Fruit fly (Drosophila melanogaster) whole organism, embryonic: ENCODE measurements around the gene Tet.

ENCODE experiments used
- Ada2b ChIP-seq: fragments of 200-800 bp; sonication (Bioruptor generic); IDR thresholded peaks from 2 replicates; pipeline ENCODE4 v1.3.6; 2022; ENCODE audit warnings: missing biosample characterization, missing genetic modification characterization
- Asciz ChIP-seq: fragments of 200-800 bp; sonication (Bioruptor generic); optimal IDR thresholded peaks from 2 replicates; lab custom pipeline; 2017; ENCODE audit warnings: missing biosample characterization, mild to moderate bottlenecking, missing genetic modification characterization, missing genetic modification reagents
- CG10147 ChIP-seq: fragments of 200-800 bp; sonication (Bioruptor generic); optimal IDR thresholded peaks from 2 replicates; lab custom pipeline; 2019; ENCODE audit warnings: missing biosample characterization, mild to moderate bottlenecking, missing genetic modification characterization, moderate library complexity
- CG11085 ChIP-seq: fragments of 200-800 bp; sonication (Bioruptor generic); IDR thresholded peaks from 2 replicates; pipeline ENCODE4 v1.3.6; 2022; ENCODE audit warnings: missing biosample characterization, missing genetic modification characterization
- CG11504 ChIP-seq: fragments of 200-800 bp; sonication (Bioruptor generic); optimal IDR thresholded peaks from 3 replicates; lab custom pipeline; 2019; ENCODE audit warnings: missing biosample characterization, mild to moderate bottlenecking, missing genetic modification characterization, moderate library complexity
- CG12942 ChIP-seq: fragments of 200-800 bp; sonication (Bioruptor generic); optimal IDR thresholded peaks from 3 replicates; lab custom pipeline; 2016; ENCODE audit warnings: missing biosample characterization, missing genetic modification characterization
- CG13424 ChIP-seq: fragments of 200-800 bp; sonication (Bioruptor generic); optimal IDR thresholded peaks from 2 replicates; lab custom pipeline; 2019; ENCODE audit warnings: missing biosample characterization, mild to moderate bottlenecking, missing genetic modification characterization, moderate library complexity
- CG14965 ChIP-seq: fragments of 200-800 bp; sonication (Bioruptor generic); optimal IDR thresholded peaks from 2 replicates; lab custom pipeline; 2016; ENCODE audit warnings: missing biosample characterization, missing genetic modification characterization, borderline replicate concordance
- CG15514 ChIP-seq: fragments of 200-800 bp; sonication (Bioruptor generic); optimal IDR thresholded peaks from 3 replicates; lab custom pipeline; 2017; ENCODE audit warnings: missing biosample characterization, missing genetic modification characterization, mild to moderate bottlenecking, moderate library complexity, missing genetic modification reagents
- CG1603 ChIP-seq: fragments of 200-800 bp; sonication (Bioruptor generic); optimal IDR thresholded peaks from 2 replicates; lab custom pipeline; 2019; ENCODE audit warnings: missing biosample characterization, mild to moderate bottlenecking, missing genetic modification characterization, moderate library complexity
- CG2120 ChIP-seq: fragments of 200-800 bp; sonication (Bioruptor generic); optimal IDR thresholded peaks from 3 replicates; lab custom pipeline; 2016; ENCODE audit warnings: missing biosample characterization, missing genetic modification characterization
- CG2678 ChIP-seq: fragments of 200-800 bp; sonication (Bioruptor generic); optimal IDR thresholded peaks from 3 replicates; lab custom pipeline; 2019; ENCODE audit warnings: missing biosample characterization, mild to moderate bottlenecking, missing genetic modification characterization, moderate library complexity
- CG3163 ChIP-seq: fragments of 200-800 bp; sonication (Bioruptor generic); optimal IDR thresholded peaks from 3 replicates; lab custom pipeline; 2016; ENCODE audit warnings: missing biosample characterization, missing genetic modification characterization
- CG3726 ChIP-seq: fragments of 200-800 bp; sonication (Bioruptor generic); IDR thresholded peaks from 3 replicates; pipeline ENCODE4, ENCODE4 v1.3.6; 2022; ENCODE audit warnings: missing biosample characterization, missing genetic modification characterization
- CG3995 ChIP-seq: fragments of 200-800 bp; sonication (Bioruptor generic); optimal IDR thresholded peaks from 3 replicates; lab custom pipeline; 2016; ENCODE audit warnings: missing biosample characterization, missing genetic modification characterization
- CG4707 ChIP-seq: fragments of 200-800 bp; sonication (Bioruptor generic); optimal IDR thresholded peaks from 2 replicates; lab custom pipeline; 2018; ENCODE audit warnings: missing biosample characterization, mild to moderate bottlenecking, missing genetic modification characterization, moderate library complexity
- CG4730 ChIP-seq: fragments of 200-800 bp; sonication (Bioruptor generic); IDR thresholded peaks from 2 replicates; pipeline ENCODE4 v1.3.6; 2022; ENCODE audit warnings: missing biosample characterization, missing genetic modification characterization
- CG6272 ChIP-seq: fragments of 200-800 bp; sonication (Bioruptor generic); IDR thresholded peaks from 2 replicates; pipeline ENCODE4 v1.3.6; 2022; ENCODE audit warnings: missing biosample characterization, missing genetic modification characterization
- CG6854 ChIP-seq: fragments of 200-800 bp; sonication (Bioruptor generic); optimal IDR thresholded peaks from 3 replicates; lab custom pipeline; 2017; ENCODE audit warnings: missing biosample characterization, mild to moderate bottlenecking, missing genetic modification characterization
- CkIIα-i1 ChIP-seq: fragments of 200-800 bp; sonication (Bioruptor generic); IDR thresholded peaks from 2 replicates; pipeline ENCODE4 v1.3.6; 2022; ENCODE audit warnings: missing biosample characterization, missing genetic modification characterization
- CoRest ChIP-seq: fragments of 200-800 bp; sonication (Bioruptor generic); optimal IDR thresholded peaks from 3 replicates; lab custom pipeline; 2018; ENCODE audit warnings: missing biosample characterization, mild to moderate bottlenecking, missing genetic modification characterization, moderate library complexity
- Dfd ChIP-seq, 2 experiments: fragments of >200 bp; optimal IDR thresholded peaks; 2 replicates each; lab custom pipeline; 2017; ENCODE audit warnings: missing biosample characterization in 2 of 2, missing genetic modification characterization in 2 of 2
- Dp ChIP-seq: fragments of 200-800 bp; sonication (Bioruptor generic); optimal IDR thresholded peaks from 2 replicates; lab custom pipeline; 2018; ENCODE audit warnings: missing biosample characterization, mild to moderate bottlenecking, missing genetic modification characterization, moderate library complexity
- Gsc ChIP-seq: fragments of 200-800 bp; sonication (Bioruptor generic); IDR thresholded peaks from 2 replicates; pipeline ENCODE4 v1.3.6; 2022; ENCODE audit warnings: missing biosample characterization, missing genetic modification characterization
- Lhr ChIP-seq: fragments of 200-800 bp; sonication (Bioruptor generic); optimal IDR thresholded peaks from 3 replicates; lab custom pipeline; 2017; ENCODE audit warnings: mild to moderate bottlenecking, missing biosample characterization, missing genetic modification reagents, missing genetic modification characterization
- MTF-1 ChIP-seq: fragments of 200-800 bp; sonication (Bioruptor generic); optimal IDR thresholded peaks from 2 replicates; lab custom pipeline; 2018; ENCODE audit warnings: missing biosample characterization, mild to moderate bottlenecking, missing genetic modification characterization, borderline replicate concordance
- NK7.1 ChIP-seq: fragments of 200-800 bp; sonication (Bioruptor generic); optimal IDR thresholded peaks from 3 replicates; lab custom pipeline; 2016; ENCODE audit warnings: missing biosample characterization, missing genetic modification characterization
- Optix ChIP-seq: fragments of 200-800 bp; sonication (Bioruptor generic); IDR thresholded peaks from 3 replicates; pipeline ENCODE4 v1.3.6; 2022; ENCODE audit warnings: missing biosample characterization, missing genetic modification characterization
- Scr ChIP-seq: fragments of 200-800 bp; sonication (Bioruptor generic); IDR thresholded peaks from 2 replicates; pipeline ENCODE4 v1.3.6; 2022; ENCODE audit warnings: missing biosample characterization, missing genetic modification characterization; ENCODE audit not compliant: partially characterized antibody
- al ChIP-seq: fragments of 200-800 bp; sonication (Bioruptor generic); IDR thresholded peaks from 2 replicates; pipeline ENCODE4 v1.3.6; 2022; ENCODE audit warnings: missing biosample characterization, missing genetic modification characterization
- ase ChIP-seq: fragments of 200-800 bp; sonication (Bioruptor generic); IDR thresholded peaks from 3 replicates; pipeline ENCODE4 v1.3.6; 2022; ENCODE audit warnings: missing biosample characterization, missing genetic modification characterization
- cas ChIP-seq: fragments of 200-800 bp; sonication (Bioruptor generic); IDR thresholded peaks from 2 replicates; pipeline ENCODE4 v1.3.6; 2022; ENCODE audit warnings: missing biosample characterization, missing genetic modification characterization
- chm ChIP-seq: fragments of 200-800 bp; sonication (Bioruptor generic); IDR thresholded peaks from 2 replicates; pipeline ENCODE4 v1.3.6; 2022; ENCODE audit warnings: missing biosample characterization, missing genetic modification characterization
- crc ChIP-seq: fragments of 200-800 bp; sonication (Bioruptor generic); optimal IDR thresholded peaks from 2 replicates; lab custom pipeline; 2016; ENCODE audit warnings: missing biosample characterization, missing genetic modification characterization
- da ChIP-seq: fragments of 200-800 bp; sonication (Bioruptor generic); optimal IDR thresholded peaks from 2 replicates; lab custom pipeline; 2016; ENCODE audit warnings: missing biosample characterization, missing genetic modification characterization
- gsb-n ChIP-seq: fragments of 200-800 bp; sonication (Bioruptor generic); optimal IDR thresholded peaks from 3 replicates; lab custom pipeline; 2018; ENCODE audit warnings: missing biosample characterization, mild to moderate bottlenecking, missing genetic modification characterization
- hkb ChIP-seq, 2 experiments: fragments of 200-800 bp in 1 of 2; fragments of >200 bp in 1 of 2; sonication (Bioruptor generic) in 1 of 2; IDR thresholded peaks in 1 of 2; optimal IDR thresholded peaks in 1 of 2; 2 replicates each; pipeline versions ENCODE4 v1.3.6 to Lab custom; 2017 to 2022; ENCODE audit warnings: missing biosample characterization in 1 of 2, missing genetic modification characterization in 1 of 2
- insv ChIP-seq, 2 experiments: fragments of 200-800 bp; sonication (Bioruptor generic); optimal IDR thresholded peaks; 3 replicates each; lab custom pipeline; 2016 to 2018; ENCODE audit warnings: missing biosample characterization in 2 of 2, missing genetic modification characterization in 2 of 2
- ken ChIP-seq: fragments of 200-800 bp; sonication (Bioruptor generic); IDR thresholded peaks from 3 replicates; pipeline ENCODE4 v1.3.6; 2022; ENCODE audit warnings: missing biosample characterization, missing genetic modification characterization
- luna ChIP-seq: fragments of 200-800 bp; sonication (Bioruptor generic); optimal IDR thresholded peaks from 2 replicates; lab custom pipeline; 2016; ENCODE audit warnings: missing biosample characterization, missing genetic modification characterization
- nau ChIP-seq: fragments of 200-800 bp; sonication (Bioruptor generic); optimal IDR thresholded peaks from 3 replicates; lab custom pipeline; 2017; ENCODE audit warnings: missing biosample characterization, mild to moderate bottlenecking, missing genetic modification characterization, missing genetic modification reagents
- nom ChIP-seq: fragments of 200-800 bp; sonication (Bioruptor generic); optimal IDR thresholded peaks from 2 replicates; lab custom pipeline; 2017; ENCODE audit warnings: missing biosample characterization, missing genetic modification characterization, mild to moderate bottlenecking, moderate library complexity, missing genetic modification reagents
- odd ChIP-seq: fragments of 200-800 bp; sonication (Bioruptor generic); optimal IDR thresholded peaks from 2 replicates; lab custom pipeline; 2017; ENCODE audit warnings: missing biosample characterization, mild to moderate bottlenecking, missing genetic modification characterization
- sna ChIP-seq: fragments of 200-800 bp; sonication (Bioruptor generic); IDR thresholded peaks from 2 replicates; pipeline ENCODE4 v1.3.6; 2022; ENCODE audit warnings: missing biosample characterization, missing genetic modification characterization; ENCODE audit not compliant: partially characterized antibody
- tio ChIP-seq: fragments of 200-800 bp; sonication (Bioruptor generic); optimal IDR thresholded peaks from 2 replicates; lab custom pipeline; 2017; ENCODE audit warnings: missing biosample characterization, missing genetic modification characterization, inconsistent platforms
- trh ChIP-seq: fragments of 200-800 bp; sonication (Bioruptor generic); optimal IDR thresholded peaks from 2 replicates; lab custom pipeline; 2016; ENCODE audit warnings: missing biosample characterization, missing genetic modification characterization
- ttk ChIP-seq: fragments of 200-800 bp; sonication (Bioruptor generic); IDR thresholded peaks from 2 replicates; pipeline ENCODE4 v2.1.2; 2022; ENCODE audit warnings: missing biosample characterization, missing genetic modification characterization
- vnd ChIP-seq: fragments of 200-800 bp; sonication (Bioruptor generic); IDR thresholded peaks from 3 replicates; pipeline ENCODE4 v1.3.6; 2022; ENCODE audit warnings: missing biosample characterization, missing genetic modification characterization; ENCODE audit not compliant: partially characterized antibody
- wor ChIP-seq: fragments of 200-800 bp; sonication (Bioruptor generic); IDR thresholded peaks from 2 replicates; pipeline ENCODE4 v1.3.6; 2022; ENCODE audit warnings: missing biosample characterization, missing genetic modification characterization
- yki ChIP-seq: fragments of >200 bp; optimal IDR thresholded peaks from 3 replicates; lab custom pipeline; 2018

Gene Tet

dm6 chr3L:2805956-2806527 lies 72.9 kb downstream of the Tet start (continued):
- peak; percentile 82 for TF ChIP-seq Optix (GFP tag; lab: Robert Waterston, UW)
- TF ChIP-seq CG2678 (tag; lab: Kevin White, UChicago) = peak; percentile 79
- peak; percentile 88; the same call in 2 of the 3 replicates for TF ChIP-seq ase (GFP tag; lab: Robert Waterston, UW)
- peak; percentile 79 for TF ChIP-seq CG1603 (tag; lab: Kevin White, UChicago)
- TF ChIP-seq CG2120 (GFP tag; lab: Kevin White, UChicago) = peak; percentile 38
- no peak for TF ChIP-seq da (GFP tag; lab: Kevin White, UChicago)
- TF ChIP-seq Lhr = no peak
- TF ChIP-seq sna (GFP tag; lab: Robert Waterston, UW) = no peak
- TF ChIP-seq CG12942 (GFP tag; lab: Kevin White, UChicago) = no peak
- TF ChIP-seq ttk (GFP tag; lab: Robert Waterston, UW) = peak; percentile 88
- no peak for TF ChIP-seq hkb (optimal IDR thresholded peaks at IDR 0.05; lab: Kevin White, UChicago)
- TF ChIP-seq hkb (GFP tag; IDR thresholded peaks at IDR 0.05; lab: Robert Waterston, UW) = peak; percentile 87
- TF ChIP-seq MTF-1 (GFP tag; lab: Kevin White, UChicago) = peak; percentile 61
- no peak for TF ChIP-seq yki (lab: Kevin White, UChicago)
- TF ChIP-seq nau = peak; percentile 58
- TF ChIP-seq CG6854 (GFP tag; lab: Kevin White, UChicago) = peak; percentile 0
- TF ChIP-seq insv (GFP tag; optimal IDR thresholded peaks at IDR 0.05; lab: Kevin White, UChicago) = no peak
- TF ChIP-seq Ada2b = peak; percentile 87
- TF ChIP-seq NK7.1 = no peak
- TF ChIP-seq nom (GFP tag; lab: Kevin White, UChicago) = peak; percentile 35
- no peak for TF ChIP-seq Dfd (GFP tag; optimal IDR thresholded peaks at IDR 0.05; lab: Kevin White, UChicago)
- TF ChIP-seq Scr (GFP tag; lab: Robert Waterston, UW) = no peak
- peak; percentile 73 for TF ChIP-seq CG6272 (GFP tag; lab: Robert Waterston, UW)
- TF ChIP-seq CG3726 (GFP tag; lab: Robert Waterston, UW) = peak; percentile 86
- peak; percentile 42 for TF ChIP-seq CG10147
- TF ChIP-seq tio (GFP tag; lab: Kevin White, UChicago) = peak; percentile 19
- no peak for TF ChIP-seq odd (GFP tag; lab: Kevin White, UChicago)
- peak; percentile 70 for TF ChIP-seq ken (GFP tag; lab: Robert Waterston, UW)
- peak; percentile 50 for TF ChIP-seq CG15514 (GFP tag; lab: Kevin White, UChicago)
- peak; percentile 89 for TF ChIP-seq al
- peak; percentile 9 for TF ChIP-seq CG13424 (tag; lab: Kevin White, UChicago)
- 0 out of 2 replicates have a peak, but pooled peaks have one; percentile 59 for TF ChIP-seq cas (GFP tag; lab: Robert Waterston, UW)
- no peak for TF ChIP-seq vnd
- no peak for TF ChIP-seq Dp (GFP tag; lab: Kevin White, UChicago)
- TF ChIP-seq wor (GFP tag; lab: Robert Waterston, UW) = peak; percentile 54; the same call in 1 of the 2 replicates
- TF ChIP-seq chm (GFP tag; lab: Robert Waterston, UW) = peak; percentile 65; the same call in 1 of the 2 replicates
- peak; percentile 4 for TF ChIP-seq CG14965 (GFP tag; lab: Kevin White, UChicago)
- TF ChIP-seq CG11085 (GFP tag; lab: Robert Waterston, UW) = peak; percentile 60
- peak; percentile 16 for TF ChIP-seq CoRest (tag; lab: Kevin White, UChicago)
- no peak for TF ChIP-seq CG3163
- peak; percentile 9 for TF ChIP-seq CG3995 (GFP tag; lab: Kevin White, UChicago)
- no peak; the same call in 1 of the 2 replicates for TF ChIP-seq Gsc (GFP tag; lab: Robert Waterston, UW)
- peak; percentile 80 for TF ChIP-seq CG11504 (tag; lab: Kevin White, UChicago)
- no peak for TF ChIP-seq CkIIα-i1 (GFP tag; lab: Robert Waterston, UW)
- TF ChIP-seq gsb-n (tag; lab: Kevin White, UChicago) = peak; percentile 66
- no peak for TF ChIP-seq CG4707 (GFP tag; lab: Kevin White, UChicago)
- TF ChIP-seq crc = peak; percentile 24
- TF ChIP-seq CG4730 (GFP tag; lab: Robert Waterston, UW) = peak; percentile 85
- TF ChIP-seq Asciz = peak; percentile 68
- TF ChIP-seq luna (GFP tag; lab: Kevin White, UChicago) = no peak
- TF ChIP-seq trh (GFP tag; lab: Kevin White, UChicago) = no peak
